Worm (Caenorhabditis elegans) whole organism, mixed stage, embryonic: ENCODE results near the gene K11D12.13.

Source experiments
- M03D4.4 ChIP-seq: sonication (generic microtip); optimal IDR thresholded peaks from 2 replicates; lab custom pipeline; 2017; ENCODE audit warnings: mild to moderate bottlenecking, missing genetic modification characterization, missing compliant biosample characterization
- bed-3 ChIP-seq: fragments of 200-800 bp; sonication (Bioruptor generic); optimal IDR thresholded peaks from 3 replicates; lab custom pipeline; 2018; ENCODE audit warnings: mild to moderate bottlenecking, missing genetic modification characterization, moderate library complexity, missing compliant biosample characterization
- blmp-1 ChIP-seq: fragments of 150-350 bp; optimal IDR thresholded peaks from 2 replicates; lab custom pipeline; 2014; ENCODE audit warnings: missing biosample characterization, missing genetic modification characterization
- ceh-39 ChIP-seq: fragments of 150-350 bp; optimal IDR thresholded peaks from 2 replicates; lab custom pipeline; 2014; ENCODE audit warnings: missing biosample characterization, missing genetic modification characterization
- ceh-43 ChIP-seq: fragments of 200-800 bp; sonication (Bioruptor generic); optimal IDR thresholded peaks from 2 replicates; lab custom pipeline; 2018; ENCODE audit warnings: mild to moderate bottlenecking, missing genetic modification characterization, moderate library complexity, missing compliant biosample characterization
- ceh-83 ChIP-seq: fragments of 200-800 bp; sonication (Bioruptor generic); optimal IDR thresholded peaks from 2 replicates; lab custom pipeline; 2018; ENCODE audit warnings: mild to moderate bottlenecking, missing genetic modification characterization, missing compliant biosample characterization
- ces-1 ChIP-seq: fragments of 150-350 bp; optimal IDR thresholded peaks from 2 replicates; lab custom pipeline; 2014; ENCODE audit warnings: missing biosample characterization, missing genetic modification reagents, missing genetic modification characterization
- cnd-1 ChIP-seq: fragments of 200-800 bp; sonication (Bioruptor generic); optimal IDR thresholded peaks from 2 replicates; lab custom pipeline; 2018; ENCODE audit warnings: mild to moderate bottlenecking, missing genetic modification characterization, missing compliant biosample characterization
- drap-1 ChIP-seq: fragments of 200-800 bp; sonication (Bioruptor generic); optimal IDR thresholded peaks from 3 replicates; lab custom pipeline; 2018; ENCODE audit warnings: mild to moderate bottlenecking, missing genetic modification characterization, missing compliant biosample characterization
- flh-1 ChIP-seq: fragments of 200-800 bp; sonication (Bioruptor generic); optimal IDR thresholded peaks from 2 replicates; lab custom pipeline; 2018; ENCODE audit warnings: mild to moderate bottlenecking, missing genetic modification characterization, moderate library complexity, missing compliant biosample characterization
- ham-2 ChIP-seq: fragments of 200-800 bp; sonication (Bioruptor generic); optimal IDR thresholded peaks from 2 replicates; lab custom pipeline; 2018; ENCODE audit warnings: mild to moderate bottlenecking, missing genetic modification characterization, missing compliant biosample characterization
- hlh-1 ChIP-seq: fragments of 150-350 bp; optimal IDR thresholded peaks from 2 replicates; lab custom pipeline; 2014; ENCODE audit warnings: missing biosample characterization, missing genetic modification reagents, missing genetic modification characterization
- lin-32 ChIP-seq: fragments of 200-800 bp; sonication (Bioruptor generic); optimal IDR thresholded peaks from 2 replicates; lab custom pipeline; 2018; ENCODE audit warnings: mild to moderate bottlenecking, missing genetic modification characterization, missing compliant biosample characterization
- lsy-2 ChIP-seq: fragments of 150-350 bp; optimal IDR thresholded peaks from 2 replicates; lab custom pipeline; 2014; ENCODE audit warnings: missing biosample characterization, missing genetic modification characterization
- mab-5 ChIP-seq: fragments of 150-350 bp; optimal IDR thresholded peaks from 2 replicates; lab custom pipeline; 2014; ENCODE audit warnings: missing biosample characterization, missing genetic modification characterization
- mep-1 ChIP-seq: fragments of 150-350 bp; optimal IDR thresholded peaks from 2 replicates; lab custom pipeline; 2017; ENCODE audit warnings: missing biosample characterization, missing genetic modification reagents, missing genetic modification characterization, inconsistent platforms
- mls-2 ChIP-seq: sonication (generic microtip); optimal IDR thresholded peaks from 2 replicates; lab custom pipeline; 2016; ENCODE audit warnings: mild to moderate bottlenecking, missing genetic modification characterization, moderate library complexity, missing compliant biosample characterization
- nhr-2 ChIP-seq: fragments of 150-350 bp; optimal IDR thresholded peaks from 2 replicates; lab custom pipeline; 2014; ENCODE audit warnings: missing biosample characterization, missing genetic modification characterization
- nhr-237 ChIP-seq: fragments of 150-350 bp; optimal IDR thresholded peaks from 2 replicates; lab custom pipeline; 2014; ENCODE audit warnings: missing biosample characterization, missing genetic modification characterization
- nhr-28 ChIP-seq: fragments of 150-350 bp; optimal IDR thresholded peaks from 2 replicates; lab custom pipeline; 2014; ENCODE audit warnings: missing biosample characterization, missing genetic modification characterization
- nhr-76 ChIP-seq: sonication (generic microtip); optimal IDR thresholded peaks from 2 replicates; lab custom pipeline; 2017; ENCODE audit warnings: missing biosample characterization, missing genetic modification characterization
- pha-4 ChIP-seq: fragments of 150-350 bp; optimal IDR thresholded peaks from 2 replicates; lab custom pipeline; 2018; ENCODE audit warnings: missing biosample characterization, missing genetic modification reagents, missing genetic modification characterization
- sem-2 ChIP-seq: fragments of 200-800 bp; sonication (Bioruptor generic); optimal IDR thresholded peaks from 2 replicates; lab custom pipeline; 2018; ENCODE audit warnings: mild to moderate bottlenecking, missing genetic modification characterization, missing compliant biosample characterization
- snpc-4 ChIP-seq: fragments of 150-350 bp; optimal IDR thresholded peaks from 2 replicates; lab custom pipeline; 2014; ENCODE audit warnings: missing biosample characterization, missing genetic modification characterization
- sptf-1 ChIP-seq: sonication (generic microtip); optimal IDR thresholded peaks from 2 replicates; lab custom pipeline; 2017; ENCODE audit warnings: mild to moderate bottlenecking, missing genetic modification characterization, moderate library complexity, missing compliant biosample characterization
- tbx-8 ChIP-seq: fragments of 200-800 bp; sonication (Bioruptor generic); optimal IDR thresholded peaks from 2 replicates; lab custom pipeline; 2018; ENCODE audit warnings: mild to moderate bottlenecking, missing genetic modification characterization, moderate library complexity, missing compliant biosample characterization
- unc-62 ChIP-seq: fragments of 150-350 bp; optimal IDR thresholded peaks from 2 replicates; lab custom pipeline; 2014; ENCODE audit warnings: missing biosample characterization, missing genetic modification reagents, missing genetic modification characterization
- zip-8 ChIP-seq: fragments of 150-350 bp; optimal IDR thresholded peaks from 2 replicates; lab custom pipeline; 2014; ENCODE audit warnings: missing biosample characterization, missing genetic modification characterization
- ztf-11 ChIP-seq: fragments of 150-350 bp; optimal IDR thresholded peaks from 2 replicates; lab custom pipeline; 2014; ENCODE audit warnings: missing biosample characterization, missing genetic modification characterization

The K11D12.13 gene

ce11 chrV:5012193-5012853, 20.9 kb upstream of the K11D12.13 start, which contains the start of gene srr-6:
Gene srr-6, plus strand, starts transcription at chrV:5012803.
- TF ChIP-seq lsy-2 (tag; lab: Kevin White, UChicago) (no peak), sem-2 (GFP tag; lab: Kevin White, UChicago) (no peak), cnd-1 (no peak), nhr-237 (tag; lab: Kevin White, UChicago) (no peak), drap-1 (no peak), bed-3 (no peak), ztf-11 (tag; lab: Kevin White, UChicago) (no peak), pha-4 (no peak), nhr-76 (no peak), lin-32 (no peak), hlh-1 (tag; lab: Kevin White, UChicago) (no peak), unc-62 (GFP tag; lab: Kevin White, UChicago) (no peak), M03D4.4 (tag; lab: Kevin White, UChicago) (no peak), nhr-28 (tag; lab: Kevin White, UChicago) (no peak), ceh-83 (no peak), mab-5 (tag; lab: Kevin White, UChicago) (no peak)

ce11 chrV:5016728-5017127, 16.5 kb upstream of the K11D12.13 start:
- peak; percentile 33 for TF ChIP-seq ces-1 (GFP tag; lab: Kevin White, UChicago)
- TF ChIP-seq sem-2 (GFP tag; lab: Kevin White, UChicago) = no peak

DNA sequence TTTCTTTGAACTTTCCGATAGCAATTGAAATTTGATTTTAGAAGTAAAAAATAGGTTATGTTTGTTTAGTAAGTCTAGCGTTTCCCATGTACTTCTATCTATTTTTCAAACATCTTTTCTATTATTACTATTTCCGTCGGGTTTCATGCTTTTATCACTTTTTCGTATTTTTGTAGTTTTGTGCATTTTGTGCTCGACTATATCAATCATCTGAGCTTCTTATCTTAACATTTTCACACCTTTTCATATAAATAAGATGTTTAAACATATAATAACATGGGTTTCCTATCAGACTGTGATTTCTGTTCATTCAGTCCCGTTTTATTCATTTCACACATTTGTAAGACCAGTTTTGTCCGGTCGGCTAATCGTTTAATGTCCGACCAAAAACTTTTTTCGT, 15.1 kb upstream of the K11D12.13 start:
- TF ChIP-seq nhr-2 (tag; lab: Kevin White, UChicago) (no peak), nhr-28 (tag; lab: Kevin White, UChicago) (no peak), snpc-4 (tag; lab: Kevin White, UChicago) (no peak), lsy-2 (tag; lab: Kevin White, UChicago) (no peak), sptf-1 (tag; lab: Kevin White, UChicago) (no peak), flh-1 (GFP tag; lab: Kevin White, UChicago) (no peak), ces-1 (GFP tag; lab: Kevin White, UChicago) (no peak), tbx-8 (GFP tag; lab: Kevin White, UChicago) (no peak), mep-1 (tag; lab: Kevin White, UChicago) (no peak), nhr-76 (no peak), drap-1 (no peak)

DNA sequence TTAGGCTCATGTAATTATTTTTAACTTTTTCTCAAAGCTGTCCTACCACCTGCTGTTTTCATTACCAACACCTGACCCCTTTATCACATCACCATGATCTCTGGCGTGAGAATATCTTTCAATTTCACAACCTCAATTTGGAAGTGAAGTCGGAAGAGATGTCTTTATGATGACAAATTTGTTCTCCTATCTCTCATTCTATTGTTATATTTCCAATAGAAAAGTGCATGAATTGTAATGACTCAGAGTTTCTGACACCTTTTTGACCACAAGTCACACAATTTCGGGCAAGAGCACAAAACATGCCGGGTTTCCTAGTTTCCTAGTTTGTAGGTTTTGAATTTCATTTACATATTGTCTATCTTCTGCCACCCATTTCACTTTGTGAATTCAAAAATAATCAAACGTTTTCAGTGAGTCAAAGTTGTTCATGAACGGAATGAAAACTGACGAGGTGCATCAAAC, 14.4 kb upstream of the K11D12.13 start, which contains the start of gene srr-4:
srr-4 (plus strand) TSS at position 415 of the 465 bp plus-strand sequence.
- no peak for TF ChIP-seq mls-2 (tag; lab: Kevin White, UChicago)
- TF ChIP-seq sptf-1 (tag; lab: Kevin White, UChicago) = no peak
- no peak for TF ChIP-seq tbx-8 (GFP tag; lab: Kevin White, UChicago)
- no peak for TF ChIP-seq ham-2 (GFP tag; lab: Kevin White, UChicago)
- no peak for TF ChIP-seq mab-5 (tag; lab: Kevin White, UChicago)

- TF ChIP-seq nhr-2 (tag; lab: Kevin White, UChicago) (peak; percentile 43), zip-8 (peak; percentile 98), mls-2 (tag; lab: Kevin White, UChicago) (no peak), bed-3 (no peak)
- TF ChIP-seq, all 35 proteins: peak for 2
Observed at ce11 chrV:5023355-5023754, 9.8 kb upstream of the K11D12.13 start.

DNA sequence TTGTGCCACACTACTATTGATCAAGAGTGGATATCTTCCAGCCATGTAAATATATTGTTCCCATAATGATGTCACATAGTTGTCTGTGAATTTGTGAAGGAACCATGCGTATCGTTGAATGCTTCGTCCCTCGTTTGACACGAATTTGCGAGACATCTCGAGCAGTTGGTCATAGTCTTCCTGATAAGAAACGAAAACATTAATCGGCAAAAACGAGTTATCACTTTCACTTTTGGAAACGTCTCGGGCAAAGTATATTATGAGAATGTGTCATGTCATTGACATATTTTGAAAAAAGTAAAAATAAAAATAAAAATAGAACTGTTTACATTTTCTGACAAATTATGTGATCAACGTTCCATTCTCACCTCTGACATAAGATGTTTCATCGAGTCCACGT, 6.8 kb upstream of the K11D12.13 start:
- no peak for TF ChIP-seq mls-2 (tag; lab: Kevin White, UChicago)
- TF ChIP-seq sptf-1 (tag; lab: Kevin White, UChicago) = no peak
- no peak for TF ChIP-seq unc-62 (GFP tag; lab: Kevin White, UChicago)
- TF ChIP-seq mab-5 (tag; lab: Kevin White, UChicago) = no peak
- no peak for TF ChIP-seq hlh-1 (tag; lab: Kevin White, UChicago)
- TF ChIP-seq zip-8 = no peak
- TF ChIP-seq blmp-1 = no peak
- TF ChIP-seq ceh-39 = no peak
- no peak for TF ChIP-seq flh-1 (GFP tag; lab: Kevin White, UChicago)
- no peak for TF ChIP-seq lsy-2 (tag; lab: Kevin White, UChicago)
- TF ChIP-seq sem-2 (GFP tag; lab: Kevin White, UChicago) = no peak
- no peak for TF ChIP-seq mep-1 (tag; lab: Kevin White, UChicago)
- TF ChIP-seq ceh-43 (GFP tag; lab: Kevin White, UChicago) = no peak
